Fruit fly (Drosophila melanogaster) whole organism, embryonic: ENCODE data around the gene CG9395.

Experiments used
- CG12155 ChIP-seq: fragments of 200-800 bp; sonication (Bioruptor generic); optimal IDR thresholded peaks from 3 replicates; lab custom pipeline; 2016; ENCODE audit warnings: missing biosample characterization, missing genetic modification characterization
- CG18599 ChIP-seq: fragments of 200-800 bp; sonication (Bioruptor generic); optimal IDR thresholded peaks from 3 replicates; lab custom pipeline; 2017; ENCODE audit warnings: missing biosample characterization, missing genetic modification characterization, mild to moderate bottlenecking, moderate library complexity, missing genetic modification reagents
- CG8478 ChIP-seq: fragments of >200 bp; optimal IDR thresholded peaks from 2 replicates; lab custom pipeline; 2018
- Fer2 ChIP-seq: fragments of 200-800 bp; sonication (Bioruptor generic); optimal IDR thresholded peaks from 2 replicates; lab custom pipeline; 2018; ENCODE audit warnings: missing biosample characterization, mild to moderate bottlenecking, missing genetic modification characterization, moderate library complexity
- chm ChIP-seq: fragments of 200-800 bp; sonication (Bioruptor generic); IDR thresholded peaks from 2 replicates; pipeline ENCODE4 v1.3.6; 2022; ENCODE audit warnings: missing biosample characterization, missing genetic modification characterization
- mam ChIP-seq: fragments of 200-800 bp; sonication (Bioruptor generic); optimal IDR thresholded peaks from 3 replicates; lab custom pipeline; 2016; ENCODE audit warnings: missing biosample characterization, missing genetic modification characterization
- sug ChIP-seq: fragments of 200-800 bp; optimal IDR thresholded peaks from 2 replicates; lab custom pipeline; 2019; ENCODE audit warnings: missing biosample characterization, mild to moderate bottlenecking, missing genetic modification characterization, moderate library complexity

DNA sequence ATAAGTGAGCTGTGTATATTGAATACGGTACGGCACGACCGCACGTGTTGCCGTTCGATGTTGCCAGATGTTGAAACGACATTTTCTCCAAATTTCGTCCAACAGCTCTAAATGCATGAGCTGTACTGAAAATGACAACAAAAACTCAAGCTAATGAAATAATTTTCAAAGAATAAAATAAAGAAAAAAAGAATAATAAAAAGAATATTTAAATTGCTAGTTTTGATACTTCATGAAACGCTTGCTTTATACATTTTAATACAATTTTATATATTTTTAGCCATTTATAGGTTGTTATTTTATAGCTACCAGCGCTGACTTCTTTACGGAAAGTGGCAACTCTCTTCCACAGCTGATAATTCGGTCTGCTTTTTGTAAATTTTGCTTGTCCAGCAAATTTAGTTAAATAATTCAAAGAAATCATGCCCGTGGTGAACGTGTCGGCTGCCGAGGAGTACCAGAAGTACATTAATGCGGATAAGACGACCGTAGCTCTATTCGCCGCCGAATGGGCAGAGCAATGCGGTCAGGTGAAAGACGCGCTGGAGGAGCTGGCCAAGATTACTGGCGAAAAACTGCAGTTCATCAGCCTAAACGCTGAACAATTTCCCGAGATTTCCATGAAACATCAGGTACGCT, 11.4 kb upstream of the CG9395 start, which contains the start of the genes Nnp-1 and Grx3:
- TF ChIP-seq mam (GFP tag; lab: Kevin White, UChicago) (peak; percentile 33), CG12155 (peak; percentile 61), CG8478 (no peak), Fer2 (tag; lab: Kevin White, UChicago) (peak; percentile 54), CG18599 (no peak), chm (GFP tag; lab: Robert Waterston, UW) (no peak), sug (peak; percentile 82)
